Fruit fly (Drosophila melanogaster) whole organism, embryonic: ENCODE results near the gene CG32811.

Experiments used
- BEAF-32 ChIP-seq: fragments of 200-800 bp; sonication (Bioruptor generic); optimal IDR thresholded peaks from 3 replicates; lab custom pipeline; 2017; ENCODE audit warnings: missing biosample characterization, missing genetic modification characterization, mild to moderate bottlenecking, moderate library complexity, missing genetic modification reagents
- Bgb ChIP-seq: fragments of 200-800 bp; sonication (Bioruptor generic); IDR thresholded peaks from 2 replicates; pipeline ENCODE4 v1.3.6; 2022; ENCODE audit warnings: missing biosample characterization, missing genetic modification characterization; ENCODE audit not compliant: partially characterized antibody
- CG13287 ChIP-seq: fragments of 200-800 bp; sonication (Bioruptor generic); IDR thresholded peaks from 2 replicates; pipeline ENCODE4 v1.3.6; 2022; ENCODE audit warnings: missing biosample characterization, missing genetic modification characterization; ENCODE audit not compliant: partially characterized antibody
- CG17359 ChIP-seq: fragments of 200-800 bp; sonication (Bioruptor generic); optimal IDR thresholded peaks from 3 replicates; lab custom pipeline; 2018; ENCODE audit warnings: missing biosample characterization, mild to moderate bottlenecking, missing genetic modification characterization, moderate library complexity
- CG33213 ChIP-seq: fragments of 200-800 bp; sonication (Bioruptor generic); optimal IDR thresholded peaks from 3 replicates; lab custom pipeline; 2016; ENCODE audit warnings: missing biosample characterization, missing genetic modification characterization
- CG33557 ChIP-seq: fragments of 200-800 bp; sonication (Bioruptor generic); optimal IDR thresholded peaks from 2 replicates; lab custom pipeline; 2019; ENCODE audit warnings: missing biosample characterization, mild to moderate bottlenecking, missing genetic modification characterization, moderate library complexity
- CG3995 ChIP-seq: fragments of 200-800 bp; sonication (Bioruptor generic); optimal IDR thresholded peaks from 3 replicates; lab custom pipeline; 2016; ENCODE audit warnings: missing biosample characterization, missing genetic modification characterization
- CG6813 ChIP-seq: fragments of 200-800 bp; sonication (Bioruptor generic); optimal IDR thresholded peaks from 2 replicates; lab custom pipeline; 2017; ENCODE audit warnings: missing biosample characterization, missing genetic modification characterization, mild to moderate bottlenecking, moderate library complexity, missing genetic modification reagents
- CG7928 ChIP-seq: fragments of 200-800 bp; sonication (Bioruptor generic); optimal IDR thresholded peaks from 2 replicates; lab custom pipeline; 2017; ENCODE audit warnings: missing biosample characterization, mild to moderate bottlenecking, missing genetic modification characterization
- CG8089 ChIP-seq: fragments of 200-800 bp; sonication (Bioruptor generic); optimal IDR thresholded peaks from 3 replicates; lab custom pipeline; 2016; ENCODE audit warnings: missing biosample characterization, missing genetic modification characterization
- CG8290 ChIP-seq, 3 experiments: fragments of 200-800 bp; sonication (Bioruptor generic); optimal IDR thresholded peaks; 2 replicates each; lab custom pipeline; 2016 to 2019; ENCODE audit warnings: missing biosample characterization in 3 of 3, missing genetic modification characterization in 3 of 3, mild to moderate bottlenecking in 2 of 3, moderate library complexity in 1 of 3
- CG8765 ChIP-seq: fragments of 200-800 bp; sonication (Bioruptor generic); IDR thresholded peaks from 2 replicates; pipeline ENCODE4 v1.3.6; 2022; ENCODE audit warnings: missing biosample characterization, missing genetic modification characterization
- CG9609 ChIP-seq: fragments of 200-800 bp; sonication (Bioruptor generic); optimal IDR thresholded peaks from 3 replicates; lab custom pipeline; 2016; ENCODE audit warnings: missing biosample characterization, missing genetic modification characterization
- CG9932 ChIP-seq: fragments of 200-800 bp; sonication (Bioruptor generic); IDR thresholded peaks from 2 replicates; pipeline ENCODE4 v1.3.6; 2022; ENCODE audit warnings: missing biosample characterization, missing genetic modification characterization
- Deaf1 ChIP-seq: fragments of 200-800 bp; optimal IDR thresholded peaks from 3 replicates; lab custom pipeline; 2019; ENCODE audit warnings: missing biosample characterization, mild to moderate bottlenecking, missing genetic modification characterization, moderate library complexity
- Dref ChIP-seq: fragments of 200-800 bp; sonication (Bioruptor generic); IDR thresholded peaks from 2 replicates; pipeline ENCODE4 v1.3.6; 2022; ENCODE audit warnings: missing biosample characterization, missing genetic modification characterization
- Drgx ChIP-seq: fragments of 200-800 bp; sonication (Bioruptor generic); IDR thresholded peaks from 2 replicates; pipeline ENCODE4 v1.3.6; 2022; ENCODE audit warnings: missing biosample characterization, missing genetic modification characterization
- HmgD ChIP-seq: fragments of 200-800 bp; sonication (Bioruptor generic); optimal IDR thresholded peaks from 3 replicates; lab custom pipeline; 2016; ENCODE audit warnings: missing biosample characterization, missing genetic modification characterization
- Hr39 ChIP-seq: fragments of >200 bp; optimal IDR thresholded peaks from 2 replicates; lab custom pipeline; 2017
- Jarid2 ChIP-seq: fragments of 200-800 bp; sonication (Bioruptor generic); optimal IDR thresholded peaks from 3 replicates; lab custom pipeline; 2017; ENCODE audit warnings: mild to moderate bottlenecking, missing biosample characterization, missing genetic modification reagents, missing genetic modification characterization
- MESR4 ChIP-seq: fragments of 200-800 bp; sonication (Bioruptor generic); optimal IDR thresholded peaks from 2 replicates; lab custom pipeline; 2018; ENCODE audit warnings: missing biosample characterization, mild to moderate bottlenecking, missing genetic modification characterization, moderate library complexity
- NK7.1 ChIP-seq: fragments of 200-800 bp; sonication (Bioruptor generic); optimal IDR thresholded peaks from 3 replicates; lab custom pipeline; 2016; ENCODE audit warnings: missing biosample characterization, missing genetic modification characterization
- NfI ChIP-seq: fragments of 200-800 bp; sonication (Bioruptor generic); optimal IDR thresholded peaks from 3 replicates; lab custom pipeline; 2018; ENCODE audit warnings: missing biosample characterization, mild to moderate bottlenecking, missing genetic modification characterization, moderate library complexity
- Oli ChIP-seq: fragments of 200-800 bp; sonication (Bioruptor generic); optimal IDR thresholded peaks from 2 replicates; lab custom pipeline; 2018; ENCODE audit warnings: missing biosample characterization, mild to moderate bottlenecking, missing genetic modification characterization, moderate library complexity
- Ptx1 ChIP-seq: fragments of 200-800 bp; sonication (Bioruptor generic); IDR thresholded peaks from 2 replicates; pipeline ENCODE4 v1.3.6; 2022; ENCODE audit warnings: missing biosample characterization, missing genetic modification characterization
- Sox102F ChIP-seq: fragments of 200-800 bp; sonication (Bioruptor generic); optimal IDR thresholded peaks from 2 replicates; lab custom pipeline; 2018; ENCODE audit warnings: missing biosample characterization, mild to moderate bottlenecking, missing genetic modification characterization, moderate library complexity
- ac ChIP-seq: fragments of 200-800 bp; sonication (Bioruptor generic); optimal IDR thresholded peaks from 3 replicates; lab custom pipeline; 2017; ENCODE audit warnings: missing biosample characterization, mild to moderate bottlenecking, missing genetic modification characterization
- bcd ChIP-seq: fragments of 200-800 bp; sonication (Bioruptor generic); optimal IDR thresholded peaks from 2 replicates; lab custom pipeline; 2017; ENCODE audit warnings: missing biosample characterization, mild to moderate bottlenecking, missing genetic modification characterization
- caup ChIP-seq: fragments of 200-800 bp; sonication (Bioruptor generic); optimal IDR thresholded peaks from 3 replicates; lab custom pipeline; 2017; ENCODE audit warnings: missing biosample characterization, mild to moderate bottlenecking, missing genetic modification characterization, moderate library complexity; ENCODE audit not compliant: severe bottlenecking
- chn ChIP-seq: fragments of 200-800 bp; sonication (Bioruptor generic); optimal IDR thresholded peaks from 2 replicates; lab custom pipeline; 2016; ENCODE audit warnings: missing biosample characterization, missing genetic modification characterization
- crp ChIP-seq, 2 experiments: fragments of 200-800 bp; sonication (Bioruptor generic); optimal IDR thresholded peaks; 2 replicates in 1 of 2; 3 replicates in 1 of 2; lab custom pipeline; 2017; ENCODE audit warnings: missing biosample characterization in 2 of 2, missing genetic modification characterization in 2 of 2, mild to moderate bottlenecking in 1 of 2, moderate library complexity in 1 of 2
- dm ChIP-seq: fragments of 200-800 bp; sonication (Bioruptor generic); optimal IDR thresholded peaks from 3 replicates; lab custom pipeline; 2016; ENCODE audit warnings: missing biosample characterization, missing genetic modification characterization
- ftz-f1 ChIP-seq: fragments of 200-800 bp; sonication (Bioruptor generic); optimal IDR thresholded peaks from 2 replicates; lab custom pipeline; 2016; ENCODE audit warnings: missing biosample characterization, missing genetic modification characterization
- fu2 ChIP-seq: fragments of 200-800 bp; sonication (Bioruptor generic); optimal IDR thresholded peaks from 2 replicates; lab custom pipeline; 2016; ENCODE audit warnings: missing biosample characterization, missing genetic modification characterization
- gfzf ChIP-seq: fragments of 200-800 bp; sonication (Bioruptor generic); optimal IDR thresholded peaks from 2 replicates; lab custom pipeline; 2016; ENCODE audit warnings: missing biosample characterization, mild to moderate bottlenecking, missing genetic modification characterization, moderate library complexity
- hbn ChIP-seq: fragments of 200-800 bp; sonication (Bioruptor generic); IDR thresholded peaks from 2 replicates; pipeline ENCODE4 v1.3.6; 2022; ENCODE audit warnings: missing biosample characterization, missing genetic modification characterization; ENCODE audit not compliant: partially characterized antibody
- hkb ChIP-seq, 2 experiments: fragments of 200-800 bp in 1 of 2; fragments of >200 bp in 1 of 2; sonication (Bioruptor generic) in 1 of 2; IDR thresholded peaks in 1 of 2; optimal IDR thresholded peaks in 1 of 2; 2 replicates each; pipeline versions ENCODE4 v1.3.6 to Lab custom; 2017 to 2022; ENCODE audit warnings: missing biosample characterization in 1 of 2, missing genetic modification characterization in 1 of 2
- inv ChIP-seq: fragments of 200-800 bp; sonication (Bioruptor generic); IDR thresholded peaks from 2 replicates; pipeline ENCODE4 v1.3.6; 2022; ENCODE audit warnings: missing biosample characterization, missing genetic modification characterization; ENCODE audit not compliant: partially characterized antibody
- kah ChIP-seq: fragments of 200-800 bp; sonication (Bioruptor generic); optimal IDR thresholded peaks from 2 replicates; lab custom pipeline; 2018; ENCODE audit warnings: missing biosample characterization, mild to moderate bottlenecking, missing genetic modification characterization
- ken ChIP-seq: fragments of 200-800 bp; sonication (Bioruptor generic); IDR thresholded peaks from 3 replicates; pipeline ENCODE4 v1.3.6; 2022; ENCODE audit warnings: missing biosample characterization, missing genetic modification characterization
- knrl ChIP-seq: fragments of 200-800 bp; sonication (Bioruptor generic); IDR thresholded peaks from 3 replicates; pipeline ENCODE4 v1.3.6; 2022; ENCODE audit warnings: missing biosample characterization, missing genetic modification characterization; ENCODE audit not compliant: partially characterized antibody
- onecut ChIP-seq: fragments of 200-800 bp; sonication (Bioruptor generic); IDR thresholded peaks from 2 replicates; pipeline ENCODE4 v1.3.6; 2022; ENCODE audit warnings: missing biosample characterization, missing genetic modification characterization
- pita ChIP-seq: fragments of 200-800 bp; sonication (Bioruptor generic); optimal IDR thresholded peaks from 2 replicates; lab custom pipeline; 2017; ENCODE audit warnings: missing biosample characterization, mild to moderate bottlenecking, missing genetic modification characterization
- rib ChIP-seq: fragments of 200-800 bp; sonication (Bioruptor generic); IDR thresholded peaks from 2 replicates; pipeline ENCODE4 v1.3.6; 2022; ENCODE audit warnings: missing biosample characterization, missing genetic modification characterization
- slou ChIP-seq: fragments of 200-800 bp; sonication (Bioruptor generic); optimal IDR thresholded peaks from 3 replicates; lab custom pipeline; 2016; ENCODE audit warnings: missing biosample characterization, missing genetic modification characterization
- trem ChIP-seq: fragments of 200-800 bp; optimal IDR thresholded peaks from 3 replicates; lab custom pipeline; 2019; ENCODE audit warnings: missing biosample characterization, mild to moderate bottlenecking, missing genetic modification characterization, moderate library complexity
- unc-4 ChIP-seq: fragments of 200-800 bp; sonication (Bioruptor generic); IDR thresholded peaks from 2 replicates; pipeline ENCODE4 v1.3.6; 2022; ENCODE audit warnings: missing biosample characterization, missing genetic modification characterization; ENCODE audit not compliant: partially characterized antibody
- zen ChIP-seq: fragments of 200-800 bp; sonication (Bioruptor generic); optimal IDR thresholded peaks from 3 replicates; lab custom pipeline; 2018; ENCODE audit warnings: missing biosample characterization, mild to moderate bottlenecking, missing genetic modification characterization, moderate library complexity

The CG32811 gene

dm6 chrX:1322214-1322613, 24.0 kb upstream of the CG32811 start, which contains the start of gene DAAM (continued):
- TF ChIP-seq Sox102F (GFP tag; lab: Kevin White, UChicago) (no peak), caup (peak; percentile 79), ken (peak; percentile 63; the same call in 2 of the 3 replicates), chn (peak; percentile 36), Jarid2 (peak; percentile 35), inv (GFP tag; lab: Robert Waterston, UW) (peak; percentile 26; the same call in 1 of the 2 replicates), gfzf (GFP tag; lab: Kevin White, UChicago) (peak; percentile 59), Drgx (GFP tag; lab: Robert Waterston, UW) (no peak), NfI (GFP tag; lab: Kevin White, UChicago) (peak; percentile 68), HmgD (GFP tag; lab: Kevin White, UChicago) (peak; percentile 75), kah (no peak), zen (tag; lab: Kevin White, UChicago) (peak; percentile 29), NK7.1 (peak; percentile 3), Ptx1 (GFP tag; lab: Robert Waterston, UW) (no peak), Dref (GFP tag; lab: Robert Waterston, UW) (peak; percentile 49), CG33213 (peak; percentile 80), BEAF-32 (peak; percentile 56), CG8089 (GFP tag; lab: Kevin White, UChicago) (peak; percentile 7), dm (GFP tag; lab: Kevin White, UChicago) (peak; percentile 47), CG7928 (GFP tag; lab: Kevin White, UChicago) (peak; percentile 37), fu2 (GFP tag; lab: Kevin White, UChicago) (peak; percentile 5), slou (GFP tag; lab: Kevin White, UChicago) (no peak), CG13287 (GFP tag; lab: Robert Waterston, UW) (peak; percentile 61), onecut (GFP tag; lab: Robert Waterston, UW) (no peak), ftz-f1 (GFP tag; lab: Kevin White, UChicago) (peak; percentile 23), ac (GFP tag; lab: Kevin White, UChicago) (no peak), CG9932 (GFP tag; lab: Robert Waterston, UW) (peak; percentile 58), Hr39 (lab: Kevin White, UChicago) (no peak), Deaf1 (tag; lab: Kevin White, UChicago) (peak; percentile 43), hkb (optimal IDR thresholded peaks at IDR 0.05; lab: Kevin White, UChicago) (peak; percentile 75), hkb (GFP tag; IDR thresholded peaks at IDR 0.05; lab: Robert Waterston, UW) (peak; percentile 34; the same call in 1 of the 2 replicates), Oli (tag; lab: Kevin White, UChicago) (peak; percentile 2), MESR4 (GFP tag; lab: Kevin White, UChicago) (peak; percentile 2), CG9609 (peak; percentile 20), unc-4 (peak; percentile 41), CG6813 (GFP tag; lab: Kevin White, UChicago) (peak; percentile 56), bcd (GFP tag; lab: Kevin White, UChicago) (peak; percentile 65), CG3995 (GFP tag; lab: Kevin White, UChicago) (peak; percentile 25), Bgb (peak; percentile 62), trem (tag; lab: Kevin White, UChicago) (peak; percentile 62), CG17359 (tag; lab: Kevin White, UChicago) (peak; percentile 6), pita (GFP tag; lab: Kevin White, UChicago) (peak; percentile 71), CG8765 (GFP tag; lab: Robert Waterston, UW) (no peak), crp (GFP tag; optimal IDR thresholded peaks at IDR 0.05; lab: Kevin White, UChicago) (peak in 1 of 2 experiments; percentile 30), hbn (GFP tag; lab: Robert Waterston, UW) (no peak), knrl (GFP tag; lab: Robert Waterston, UW) (peak; percentile 54), rib (GFP tag; lab: Robert Waterston, UW) (peak; percentile 58; the same call in 1 of the 2 replicates), CG8290 (GFP tag; optimal IDR thresholded peaks at IDR 0.05; lab: Kevin White, UChicago) (peak; percentile 14), CG8290 (tag; optimal IDR thresholded peaks at IDR 0.05; lab: Kevin White, UChicago) (no peak), CG33557 (GFP tag; lab: Kevin White, UChicago) (no peak)
